Fruit fly (Drosophila melanogaster) S2 (cell line): Measurements from ENCODE around the gene Tsc1.

ENCODE experiments used
- CG8478 ChIP-seq: fragments of >200 bp; optimal IDR thresholded peaks from 2 replicates; lab custom pipeline; 2018
- CTCF ChIP-seq, 2 experiments: fragments of >200 bp; optimal IDR thresholded peaks; 2 replicates each; lab custom pipeline; 2018

dm6 chr3R:24090143-24090542 lies 40.0 kb upstream of the Tsc1 start:
- no peak for TF ChIP-seq CG8478 (lab: Kevin White, UChicago)
- TF ChIP-seq CTCF (optimal IDR thresholded peaks at IDR 0.05; lab: Kevin White, UChicago): no peak
